Worm (Caenorhabditis elegans): Measurements from ENCODE around the gene tsn-1.

DNA sequence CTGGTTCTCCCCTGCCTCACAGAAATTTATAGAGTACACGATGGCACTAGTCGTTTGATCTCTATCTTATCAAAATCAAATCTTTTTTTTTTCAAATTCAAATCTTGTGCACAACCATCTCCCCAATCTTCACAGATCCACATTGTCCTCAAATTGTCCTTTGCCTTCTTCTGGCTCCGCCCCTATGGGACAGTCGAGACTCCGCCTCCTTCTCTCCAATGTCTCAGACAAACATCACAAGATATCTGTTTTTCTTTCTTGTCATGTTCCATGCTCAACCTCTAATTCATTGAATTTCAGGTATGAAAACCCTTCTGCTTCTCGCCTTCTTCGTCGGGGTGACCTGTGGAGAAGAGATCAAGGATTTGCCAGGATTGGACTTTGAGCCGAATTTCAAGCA lies 30.7 kb downstream of the tsn-1 start, which contains the start of gene ctsa-1.1:
- no peak for TF ChIP-seq W03F9.2 (tag; optimal IDR thresholded peaks at IDR 0.05)
- no peak for TF ChIP-seq him-1 (tag; optimal IDR thresholded peaks at IDR 0.05)
